Fruit fly (Drosophila melanogaster): ENCODE measurements around the gene bou.

Gene bou

DNA sequence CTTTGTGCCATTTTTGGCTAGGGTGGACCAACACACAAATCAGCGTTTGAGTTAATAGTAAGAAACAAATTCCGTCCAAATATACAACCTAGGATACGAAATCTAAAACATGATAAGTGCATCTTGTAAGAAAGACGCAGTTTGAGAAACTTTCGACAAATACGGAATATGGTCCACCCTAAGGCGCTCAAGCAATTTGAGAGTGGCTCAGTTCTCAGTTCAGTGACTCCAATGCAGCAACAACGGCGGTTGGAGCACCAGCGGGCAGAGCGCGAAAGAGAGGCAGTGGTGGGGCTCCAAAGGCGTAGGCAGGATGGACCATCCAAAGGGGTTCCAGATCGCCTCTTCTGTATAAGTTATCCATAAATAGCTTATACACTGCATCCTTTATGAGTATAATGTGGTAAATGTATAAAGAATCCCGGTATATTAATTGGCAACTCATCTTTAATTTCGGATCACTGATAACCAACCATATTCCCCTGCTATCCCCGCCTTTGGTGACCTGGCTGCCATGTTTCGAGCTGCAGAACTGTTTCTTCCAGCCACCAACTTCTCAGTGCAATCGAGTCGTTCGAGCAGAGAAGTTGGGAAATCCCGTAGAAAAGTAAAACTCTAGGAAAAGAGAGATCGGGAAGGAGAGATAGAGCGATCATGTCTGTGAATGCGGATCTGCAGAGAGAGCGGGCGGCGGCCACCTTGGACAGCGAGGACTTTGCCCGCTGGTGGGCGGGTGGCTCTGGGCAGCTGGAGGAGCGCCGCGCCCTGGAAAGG is 16.7 kb upstream of the bou start, which contains the start of gene CG4586 (continued):
- TF ChIP-seq CG12155 (GFP tag; optimal IDR thresholded peaks at IDR 0.05) (peak; percentile 92), caup (GFP tag; optimal IDR thresholded peaks at IDR 0.05; ENCODE audit: severe bottlenecking) (peak; percentile 97), nau (GFP tag; optimal IDR thresholded peaks at IDR 0.05) (peak; percentile 97), Dref (GFP tag; IDR thresholded peaks at IDR 0.05) (no peak; the same call in 1 of the 2 replicates), Antp (GFP tag; optimal IDR thresholded peaks at IDR 0.05) (peak; percentile 94), CG3838 (GFP tag; optimal IDR thresholded peaks at IDR 0.05) (peak; percentile 78), CG9609 (GFP tag; optimal IDR thresholded peaks at IDR 0.05) (peak; percentile 95), CG9215 (GFP tag; IDR thresholded peaks at IDR 0.05) (peak; percentile 69), CG17385 (GFP tag; optimal IDR thresholded peaks at IDR 0.05) (peak; percentile 94), CG2875 (GFP tag; optimal IDR thresholded peaks at IDR 0.05) (peak; percentile 93), Myb (GFP tag; optimal IDR thresholded peaks at IDR 0.05) (peak; percentile 84), CG18476 (GFP tag; optimal IDR thresholded peaks at IDR 0.05) (peak; percentile 95), zfh2 (GFP tag; optimal IDR thresholded peaks at IDR 0.05) (peak; percentile 97), CG18764 (GFP tag; optimal IDR thresholded peaks at IDR 0.05) (peak; percentile 94), p53 (GFP tag; optimal IDR thresholded peaks at IDR 0.05) (peak; percentile 82), HLH3B (GFP tag; IDR thresholded peaks at IDR 0.05) (peak; percentile 92), dysf (GFP tag; IDR thresholded peaks at IDR 0.05) (peak; percentile 94), sc (optimal IDR thresholded peaks at IDR 0.05) (no peak), sc (GFP tag; optimal IDR thresholded peaks at IDR 0.05) (peak; percentile 81), CG15514 (GFP tag; optimal IDR thresholded peaks at IDR 0.05) (peak; percentile 95), ind (GFP tag; optimal IDR thresholded peaks at IDR 0.05) (peak; percentile 95), Hmr (GFP tag; optimal IDR thresholded peaks at IDR 0.05) (peak; percentile 98), CG34422 (GFP tag; IDR thresholded peaks at IDR 0.05) (peak; percentile 95), CG31365 (tag; optimal IDR thresholded peaks at IDR 0.05) (peak; percentile 92), Atf3 (GFP tag; optimal IDR thresholded peaks at IDR 0.05) (peak; percentile 85), ci (GFP tag; IDR thresholded peaks at IDR 0.05) (peak; percentile 98), so (GFP tag; IDR thresholded peaks at IDR 0.05) (peak; percentile 98), Dip3 (GFP tag; optimal IDR thresholded peaks at IDR 0.05) (peak; percentile 96), salm (tag; optimal IDR thresholded peaks at IDR 0.05) (peak; percentile 95), row (GFP tag; IDR thresholded peaks at IDR 0.05) (peak; percentile 91), slbo (GFP tag; IDR thresholded peaks at IDR 0.05) (peak; percentile 94), stwl (tag; optimal IDR thresholded peaks at IDR 0.05) (no peak), BEAF-32 (GFP tag; optimal IDR thresholded peaks at IDR 0.05) (peak; percentile 5), exex (tag; optimal IDR thresholded peaks at IDR 0.05) (peak; percentile 84), jigr1 (GFP tag; IDR thresholded peaks at IDR 0.05) (peak; percentile 51; the same call in 1 of the 3 replicates), CG2199 (GFP tag; IDR thresholded peaks at IDR 0.05) (peak; percentile 84; the same call in 2 of the 3 replicates), pnt (GFP tag; optimal IDR thresholded peaks at IDR 0.05) (peak; percentile 85), Sin3A (optimal IDR thresholded peaks at IDR 0.05) (no peak), CG12769 (tag; optimal IDR thresholded peaks at IDR 0.05) (peak; percentile 98), Adf1 (GFP tag; IDR thresholded peaks at IDR 0.05) (peak; percentile 64), peb (GFP tag; IDR thresholded peaks at IDR 0.05) (peak; percentile 77), cas (GFP tag; IDR thresholded peaks at IDR 0.05) (peak; percentile 89), Trl (optimal IDR thresholded peaks at IDR 0.05) (no peak), Trl (GFP tag; optimal IDR thresholded peaks at IDR 0.05) (peak; percentile 94), CG1602 (GFP tag; optimal IDR thresholded peaks at IDR 0.05) (peak; percentile 86), CG17361 (GFP tag; IDR thresholded peaks at IDR 0.05) (peak; percentile 86), CG11723 (GFP tag; optimal IDR thresholded peaks at IDR 0.05) (peak; percentile 93), br (optimal IDR thresholded peaks at IDR 0.05) (no peak), CG2120 (GFP tag; optimal IDR thresholded peaks at IDR 0.05) (peak; percentile 97), Elba2 (GFP tag; optimal IDR thresholded peaks at IDR 0.05) (peak; percentile 56), Dek (tag; optimal IDR thresholded peaks at IDR 0.05) (peak; percentile 92), cad (GFP tag; optimal IDR thresholded peaks at IDR 0.05) (no peak)
